1 fruit fly cellular context compared by ENCODE assay signal in genomic region chr2L:11452601-11453345, dm6.
TF ChIP-seq lines count a peak whose summit lies in the region.

No protein-coding gene starts in this region.

TF ChIP-seq in whole organism, embryonic, 481 proteins besides CTCF, POLR2A, EP300 and RAD21 (continued from another document and continues in another):
- no peak for TF ChIP-seq pho (GFP tag; optimal IDR thresholded peaks at IDR 0.05; lab: Kevin White, UChicago)
- TF ChIP-seq D19A (tag; optimal IDR thresholded peaks at IDR 0.05; lab: Kevin White, UChicago): peak; percentile 69
- no peak for TF ChIP-seq HLH3B (GFP tag; IDR thresholded peaks at IDR 0.05; lab: Robert Waterston, UW)
- TF ChIP-seq bab2 (GFP tag; optimal IDR thresholded peaks at IDR 0.05; lab: Kevin White, UChicago): peak; percentile 22
- 0 out of 3 replicates have a peak, but pooled peaks have one; percentile 14 for TF ChIP-seq ken (GFP tag; IDR thresholded peaks at IDR 0.05; lab: Robert Waterston, UW)
- peak; percentile 54 for TF ChIP-seq CG10462 (GFP tag; optimal IDR thresholded peaks at IDR 0.05; lab: Kevin White, UChicago)
- no peak for TF ChIP-seq danr (GFP tag; IDR thresholded peaks at IDR 0.05; lab: Robert Waterston, UW)
- TF ChIP-seq maf-S (GFP tag; optimal IDR thresholded peaks at IDR 0.05; lab: Kevin White, UChicago): no peak
- TF ChIP-seq slp2 (GFP tag; optimal IDR thresholded peaks at IDR 0.05; lab: Kevin White, UChicago): peak; percentile 29
- peak; percentile 85 for TF ChIP-seq CG10979 (tag; optimal IDR thresholded peaks at IDR 0.05; lab: Kevin White, UChicago)
- no peak for TF ChIP-seq CG15269 (tag; optimal IDR thresholded peaks at IDR 0.05; lab: Kevin White, UChicago)
- no peak for TF ChIP-seq odd (GFP tag; optimal IDR thresholded peaks at IDR 0.05; lab: Kevin White, UChicago)
- TF ChIP-seq CG32772 (GFP tag; IDR thresholded peaks at IDR 0.05; lab: Robert Waterston, UW): 0 out of 2 replicates have a peak, but pooled peaks have one; percentile 12
- TF ChIP-seq lov (optimal IDR thresholded peaks at IDR 0.05; lab: Kevin White, UChicago): no peak
- TF ChIP-seq lov (GFP tag; IDR thresholded peaks at IDR 0.05; lab: Robert Waterston, UW): peak; percentile 52; the same call in 1 of the 3 replicates
- TF ChIP-seq CG30020 (tag; optimal IDR thresholded peaks at IDR 0.05; lab: Kevin White, UChicago): no peak
- 0 out of 2 replicates have a peak, but pooled peaks have one; percentile 9 for TF ChIP-seq E2f2 (GFP tag; IDR thresholded peaks at IDR 0.05; lab: Robert Waterston, UW)
- TF ChIP-seq fd96Cb (tag; optimal IDR thresholded peaks at IDR 0.05; lab: Kevin White, UChicago): peak; percentile 59
- peak; percentile 39 for TF ChIP-seq CG12155 (GFP tag; optimal IDR thresholded peaks at IDR 0.05; lab: Kevin White, UChicago)
- TF ChIP-seq Hmr (GFP tag; optimal IDR thresholded peaks at IDR 0.05; lab: Kevin White, UChicago): no peak
- TF ChIP-seq Gug (GFP tag; IDR thresholded peaks at IDR 0.05; lab: Robert Waterston, UW): no peak
- peak; percentile 0 for TF ChIP-seq stwl (tag; optimal IDR thresholded peaks at IDR 0.05; lab: Kevin White, UChicago)
- peak; percentile 71 for TF ChIP-seq ara (GFP tag; IDR thresholded peaks at IDR 0.05; lab: Robert Waterston, UW)
- TF ChIP-seq schlank (tag; optimal IDR thresholded peaks at IDR 0.05; lab: Kevin White, UChicago): no peak
- no peak for TF ChIP-seq ssp (GFP tag; IDR thresholded peaks at IDR 0.05; lab: Robert Waterston, UW)
- peak; percentile 96 for TF ChIP-seq D (optimal IDR thresholded peaks at IDR 0.05; lab: Kevin White, UChicago)
- TF ChIP-seq D (GFP tag; optimal IDR thresholded peaks at IDR 0.05; lab: Kevin White, UChicago): peak; percentile 65
- no peak for TF ChIP-seq Dip2 (GFP tag; IDR thresholded peaks at IDR 0.05; lab: Robert Waterston, UW)
- TF ChIP-seq CG3407 (GFP tag; optimal IDR thresholded peaks at IDR 0.05; lab: Kevin White, UChicago): peak; percentile 33
- TF ChIP-seq NC2β (GFP tag; optimal IDR thresholded peaks at IDR 0.05; lab: Kevin White, UChicago): peak; percentile 56
- peak; percentile 83 for TF ChIP-seq CG2712 (tag; optimal IDR thresholded peaks at IDR 0.05; lab: Kevin White, UChicago)
- TF ChIP-seq pzg (GFP tag; optimal IDR thresholded peaks at IDR 0.05; lab: Kevin White, UChicago): no peak
- TF ChIP-seq MESR4 (GFP tag; optimal IDR thresholded peaks at IDR 0.05; lab: Kevin White, UChicago): no peak
- TF ChIP-seq CG11560 (tag; IDR thresholded peaks at IDR 0.05; lab: Robert Waterston, UW): no peak
- TF ChIP-seq CG1024 (GFP tag; IDR thresholded peaks at IDR 0.05; lab: Robert Waterston, UW): peak; percentile 52
- peak; percentile 82 for TF ChIP-seq gem (tag; optimal IDR thresholded peaks at IDR 0.05; lab: Kevin White, UChicago)
- no peak for TF ChIP-seq hbn (GFP tag; IDR thresholded peaks at IDR 0.05; lab: Robert Waterston, UW; ENCODE audit: partially characterized antibody)
- TF ChIP-seq Hey (tag; optimal IDR thresholded peaks at IDR 0.05; lab: Kevin White, UChicago): no peak
- peak; percentile 61 for TF ChIP-seq Hsf (GFP tag; optimal IDR thresholded peaks at IDR 0.05; lab: Kevin White, UChicago)
- no peak for TF ChIP-seq CG17802 (tag; optimal IDR thresholded peaks at IDR 0.05; lab: Kevin White, UChicago)
- peak; percentile 75 for TF ChIP-seq CG4404 (GFP tag; IDR thresholded peaks at IDR 0.05; lab: Robert Waterston, UW)
- no peak for TF ChIP-seq Mrtf (GFP tag; IDR thresholded peaks at IDR 0.05; lab: Robert Waterston, UW)
- TF ChIP-seq pita (GFP tag; optimal IDR thresholded peaks at IDR 0.05; lab: Kevin White, UChicago): no peak
- TF ChIP-seq knrl (GFP tag; IDR thresholded peaks at IDR 0.05; lab: Robert Waterston, UW; ENCODE audit: partially characterized antibody): no peak
- peak; percentile 34 for TF ChIP-seq CG1529 (GFP tag; optimal IDR thresholded peaks at IDR 0.05; lab: Kevin White, UChicago)
- TF ChIP-seq CG4730 (GFP tag; IDR thresholded peaks at IDR 0.05; lab: Robert Waterston, UW): no peak
- no peak for TF ChIP-seq slou (GFP tag; optimal IDR thresholded peaks at IDR 0.05; lab: Kevin White, UChicago)
- no peak for TF ChIP-seq scrt (GFP tag; optimal IDR thresholded peaks at IDR 0.05; lab: Kevin White, UChicago)
- TF ChIP-seq CG8089 (GFP tag; optimal IDR thresholded peaks at IDR 0.05; lab: Kevin White, UChicago): peak; percentile 43
- peak; percentile 41 for TF ChIP-seq Spps (tag; optimal IDR thresholded peaks at IDR 0.05; lab: Kevin White, UChicago)
- peak; percentile 22 for TF ChIP-seq CG13123 (GFP tag; optimal IDR thresholded peaks at IDR 0.05; lab: Kevin White, UChicago)
- TF ChIP-seq CG13775 (GFP tag; optimal IDR thresholded peaks at IDR 0.05; lab: Kevin White, UChicago): peak; percentile 69
- peak; percentile 15 for TF ChIP-seq salm (tag; optimal IDR thresholded peaks at IDR 0.05; lab: Kevin White, UChicago)
- TF ChIP-seq ftz-f1 (GFP tag; optimal IDR thresholded peaks at IDR 0.05; lab: Kevin White, UChicago): no peak
- peak; percentile 16 for TF ChIP-seq Sox100B (GFP tag; optimal IDR thresholded peaks at IDR 0.05; lab: Kevin White, UChicago)
- TF ChIP-seq CG17612 (GFP tag; IDR thresholded peaks at IDR 0.05; lab: Robert Waterston, UW): no peak
- no peak for TF ChIP-seq Poxn (GFP tag; IDR thresholded peaks at IDR 0.05; lab: Robert Waterston, UW)
- no peak for TF ChIP-seq CG2889 (GFP tag; IDR thresholded peaks at IDR 0.05; lab: Robert Waterston, UW)
- TF ChIP-seq cas (GFP tag; IDR thresholded peaks at IDR 0.05; lab: Robert Waterston, UW): no peak
- no peak for TF ChIP-seq CG4854 (GFP tag; optimal IDR thresholded peaks at IDR 0.05; lab: Kevin White, UChicago)
- no peak for TF ChIP-seq CG11456 (GFP tag; IDR thresholded peaks at IDR 0.05; lab: Robert Waterston, UW)
- no peak for TF ChIP-seq Sry-δ (GFP tag; optimal IDR thresholded peaks at IDR 0.05; lab: Kevin White, UChicago)
- peak; percentile 75 for TF ChIP-seq CG16815 (GFP tag; optimal IDR thresholded peaks at IDR 0.05; lab: Kevin White, UChicago)
- TF ChIP-seq prd (optimal IDR thresholded peaks at IDR 0.05; lab: Kevin White, UChicago): no peak
- TF ChIP-seq prd (GFP tag; IDR thresholded peaks at IDR 0.05; lab: Robert Waterston, UW): peak; percentile 84
- TF ChIP-seq wor (GFP tag; IDR thresholded peaks at IDR 0.05; lab: Robert Waterston, UW): no peak
- peak; percentile 77 for TF ChIP-seq gsb-n (tag; optimal IDR thresholded peaks at IDR 0.05; lab: Kevin White, UChicago)
- TF ChIP-seq BtbVII (GFP tag; optimal IDR thresholded peaks at IDR 0.05; lab: Kevin White, UChicago): no peak
- peak; percentile 40 for TF ChIP-seq Six4 (GFP tag; optimal IDR thresholded peaks at IDR 0.05; lab: Kevin White, UChicago)
- no peak for TF ChIP-seq Fer2 (tag; optimal IDR thresholded peaks at IDR 0.05; lab: Kevin White, UChicago)
- peak; percentile 48 for TF ChIP-seq trem (tag; optimal IDR thresholded peaks at IDR 0.05; lab: Kevin White, UChicago)
- TF ChIP-seq CG17568 (GFP tag; optimal IDR thresholded peaks at IDR 0.05; lab: Kevin White, UChicago): no peak
- no peak for TF ChIP-seq CG10543 (GFP tag; optimal IDR thresholded peaks at IDR 0.05; lab: Kevin White, UChicago)
- TF ChIP-seq CG6791 (GFP tag; IDR thresholded peaks at IDR 0.05; lab: Robert Waterston, UW; ENCODE audit: partially characterized antibody): no peak
- peak; percentile 3 for TF ChIP-seq ind (GFP tag; optimal IDR thresholded peaks at IDR 0.05; lab: Kevin White, UChicago)
- no peak for TF ChIP-seq CG9437 (GFP tag; optimal IDR thresholded peaks at IDR 0.05; lab: Kevin White, UChicago)
- no peak for TF ChIP-seq Max (GFP tag; optimal IDR thresholded peaks at IDR 0.05; lab: Kevin White, UChicago)
- peak; percentile 8 for TF ChIP-seq Bdp1 (GFP tag; optimal IDR thresholded peaks at IDR 0.05; lab: Kevin White, UChicago)
- peak; percentile 41 for TF ChIP-seq cato (GFP tag; optimal IDR thresholded peaks at IDR 0.05; lab: Kevin White, UChicago; ENCODE audit: borderline replicate concordance)
- no peak for TF ChIP-seq sr (GFP tag; IDR thresholded peaks at IDR 0.05; lab: Robert Waterston, UW)
- TF ChIP-seq CG2875 (GFP tag; optimal IDR thresholded peaks at IDR 0.05; lab: Kevin White, UChicago): peak; percentile 42
- peak; percentile 58 for TF ChIP-seq pum (GFP tag; optimal IDR thresholded peaks at IDR 0.05; lab: Kevin White, UChicago)
- peak; percentile 47 for TF ChIP-seq lilli (GFP tag; optimal IDR thresholded peaks at IDR 0.05; lab: Kevin White, UChicago)
- TF ChIP-seq PHDP (tag; optimal IDR thresholded peaks at IDR 0.05; lab: Kevin White, UChicago): no peak
- TF ChIP-seq cg (GFP tag; optimal IDR thresholded peaks at IDR 0.05; lab: Kevin White, UChicago): no peak
- no peak for TF ChIP-seq CG32532 (GFP tag; IDR thresholded peaks at IDR 0.05; lab: Robert Waterston, UW)
- peak; percentile 73 for TF ChIP-seq CG4424 (GFP tag; optimal IDR thresholded peaks at IDR 0.05; lab: Kevin White, UChicago)
- no peak for TF ChIP-seq CG7928 (GFP tag; optimal IDR thresholded peaks at IDR 0.05; lab: Kevin White, UChicago)
- no peak for TF ChIP-seq hb (GFP tag; IDR thresholded peaks at IDR 0.05; lab: Robert Waterston, UW; ENCODE audit: partially characterized antibody)
- no peak for TF ChIP-seq peb (GFP tag; IDR thresholded peaks at IDR 0.05; lab: Robert Waterston, UW)
- TF ChIP-seq CG7987 (GFP tag; optimal IDR thresholded peaks at IDR 0.05; lab: Kevin White, UChicago): no peak
- TF ChIP-seq Kr (GFP tag; optimal IDR thresholded peaks at IDR 0.05; lab: Kevin White, UChicago): peak; percentile 90
- no peak for TF ChIP-seq CG18476 (GFP tag; optimal IDR thresholded peaks at IDR 0.05; lab: Kevin White, UChicago)
- TF ChIP-seq gcm2 (GFP tag; optimal IDR thresholded peaks at IDR 0.05; lab: Kevin White, UChicago): no peak
- no peak for TF ChIP-seq H15 (GFP tag; IDR thresholded peaks at IDR 0.05; lab: Robert Waterston, UW)
- TF ChIP-seq CG11696 (GFP tag; IDR thresholded peaks at IDR 0.05; lab: Robert Waterston, UW): no peak
- TF ChIP-seq gt (GFP tag; IDR thresholded peaks at IDR 0.05; lab: Robert Waterston, UW): no peak
- TF ChIP-seq Adf1 (GFP tag; IDR thresholded peaks at IDR 0.05; lab: Robert Waterston, UW): no peak
- peak; percentile 28 for TF ChIP-seq CG18764 (GFP tag; optimal IDR thresholded peaks at IDR 0.05; lab: Kevin White, UChicago)
- peak; percentile 56 for TF ChIP-seq CG30403 (GFP tag; optimal IDR thresholded peaks at IDR 0.05; lab: Kevin White, UChicago)
- no peak for TF ChIP-seq bbx (GFP tag; IDR thresholded peaks at IDR 0.05; lab: Robert Waterston, UW; ENCODE audit: partially characterized antibody)
- TF ChIP-seq CG12744 (GFP tag; optimal IDR thresholded peaks at IDR 0.05; lab: Kevin White, UChicago): peak; percentile 18
- no peak for TF ChIP-seq CG9932 (GFP tag; IDR thresholded peaks at IDR 0.05; lab: Robert Waterston, UW)
- no peak for TF ChIP-seq BEAF-32 (GFP tag; optimal IDR thresholded peaks at IDR 0.05; lab: Kevin White, UChicago)
- TF ChIP-seq HLHmδ (GFP tag; optimal IDR thresholded peaks at IDR 0.05; lab: Kevin White, UChicago): no peak
- no peak for TF ChIP-seq Antp (GFP tag; optimal IDR thresholded peaks at IDR 0.05; lab: Kevin White, UChicago)
- TF ChIP-seq CG12299 (tag; optimal IDR thresholded peaks at IDR 0.05; lab: Kevin White, UChicago): no peak
- no peak for TF ChIP-seq CG13624 (GFP tag; optimal IDR thresholded peaks at IDR 0.05; lab: Kevin White, UChicago)
- TF ChIP-seq exex (tag; optimal IDR thresholded peaks at IDR 0.05; lab: Kevin White, UChicago): no peak
- no peak for TF ChIP-seq mam (GFP tag; optimal IDR thresholded peaks at IDR 0.05; lab: Kevin White, UChicago)
- no peak for TF ChIP-seq Trl (optimal IDR thresholded peaks at IDR 0.05; lab: Kevin White, UChicago)
- peak; percentile 25 for TF ChIP-seq Trl (GFP tag; optimal IDR thresholded peaks at IDR 0.05; lab: Kevin White, UChicago)
- peak; percentile 59 for TF ChIP-seq grau (tag; optimal IDR thresholded peaks at IDR 0.05; lab: Kevin White, UChicago)
- peak; percentile 70 for TF ChIP-seq Chrac-16 (GFP tag; optimal IDR thresholded peaks at IDR 0.05; lab: Kevin White, UChicago)
- no peak for TF ChIP-seq da (GFP tag; optimal IDR thresholded peaks at IDR 0.05; lab: Kevin White, UChicago)
- no peak for TF ChIP-seq Dref (GFP tag; IDR thresholded peaks at IDR 0.05; lab: Robert Waterston, UW)
- TF ChIP-seq CG18619 (GFP tag; optimal IDR thresholded peaks at IDR 0.05; lab: Kevin White, UChicago): no peak
- TF ChIP-seq pfk (GFP tag; optimal IDR thresholded peaks at IDR 0.05; lab: Kevin White, UChicago): no peak
- TF ChIP-seq CG9215 (GFP tag; IDR thresholded peaks at IDR 0.05; lab: Robert Waterston, UW): peak; percentile 23; the same call in 1 of the 2 replicates
- peak; percentile 41; the same call in 2 of the 3 replicates for TF ChIP-seq croc (GFP tag; conservative IDR thresholded peaks at IDR 0.05; lab: Robert Waterston, UW)
- peak; percentile 10 for TF ChIP-seq CG12236 (GFP tag; optimal IDR thresholded peaks at IDR 0.05; lab: Kevin White, UChicago)
- TF ChIP-seq tin (GFP tag; optimal IDR thresholded peaks at IDR 0.05; lab: Kevin White, UChicago): peak; percentile 51
- peak; percentile 58 for TF ChIP-seq CG8290 (GFP tag; optimal IDR thresholded peaks at IDR 0.05; lab: Kevin White, UChicago)
- TF ChIP-seq CG8290 (tag; optimal IDR thresholded peaks at IDR 0.05; lab: Kevin White, UChicago): no peak
- TF ChIP-seq CHES-1-like (GFP tag; optimal IDR thresholded peaks at IDR 0.05; lab: Kevin White, UChicago): no peak
- no peak for TF ChIP-seq B-H2 (GFP tag; optimal IDR thresholded peaks at IDR 0.05; lab: Kevin White, UChicago)
- TF ChIP-seq zen2 (GFP tag; IDR thresholded peaks at IDR 0.05; lab: Robert Waterston, UW; ENCODE audit: partially characterized antibody): no peak
- TF ChIP-seq rib (GFP tag; IDR thresholded peaks at IDR 0.05; lab: Robert Waterston, UW): no peak
- no peak for TF ChIP-seq Atf6 (GFP tag; IDR thresholded peaks at IDR 0.05; lab: Robert Waterston, UW)
- TF ChIP-seq CG10565 (GFP tag; optimal IDR thresholded peaks at IDR 0.05; lab: Kevin White, UChicago): no peak
- no peak for TF ChIP-seq mld (GFP tag; IDR thresholded peaks at IDR 0.05; lab: Robert Waterston, UW; ENCODE audit: partially characterized antibody)
- peak in 1 of 3 experiments; percentile 90 for TF ChIP-seq lola (GFP tag; optimal IDR thresholded peaks at IDR 0.05; lab: Kevin White, UChicago)
- TF ChIP-seq CkIIα-i1 (GFP tag; IDR thresholded peaks at IDR 0.05; lab: Robert Waterston, UW): no peak
- peak; percentile 67 for TF ChIP-seq unpg (GFP tag; optimal IDR thresholded peaks at IDR 0.05; lab: Kevin White, UChicago)
- no peak for TF ChIP-seq esg (GFP tag; conservative IDR thresholded peaks at IDR 0.05; lab: Robert Waterston, UW)
- TF ChIP-seq C15 (GFP tag; IDR thresholded peaks at IDR 0.05; lab: Robert Waterston, UW): no peak
